Fruit fly (Drosophila melanogaster): Measurements from ENCODE around the gene prage.

prage gene

DNA sequence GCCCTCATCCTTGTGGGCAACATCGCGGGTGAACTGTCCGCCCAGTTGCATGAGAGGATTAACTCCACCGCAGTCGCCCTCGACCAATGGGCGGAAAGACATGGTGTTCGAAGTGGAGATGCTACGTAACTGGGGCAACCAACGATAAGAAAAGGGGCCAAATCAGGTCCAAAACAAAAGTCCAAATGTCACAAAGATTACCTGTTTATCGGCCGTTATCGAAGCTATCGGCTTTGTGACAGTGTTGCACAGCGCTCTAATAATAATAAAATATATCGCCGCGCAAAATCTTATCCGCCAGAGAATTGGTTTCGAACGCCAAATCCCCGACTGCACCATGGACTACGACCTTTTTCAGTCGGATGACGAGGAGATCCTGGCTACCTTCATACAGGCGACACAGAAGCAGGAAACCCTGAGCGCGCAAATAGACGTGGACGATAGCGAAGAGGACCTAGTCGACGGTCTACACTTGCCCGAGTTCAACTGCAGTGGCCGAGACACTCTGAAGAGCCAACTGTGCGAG lies 95.1 kb downstream of the prage start, which contains the start of the genes CG14803 and Pex5 (continued):
- TF ChIP-seq CG18011 (GFP tag; optimal IDR thresholded peaks at IDR 0.05) = no peak
- no peak for TF ChIP-seq slou (GFP tag; optimal IDR thresholded peaks at IDR 0.05)
- TF ChIP-seq sc (optimal IDR thresholded peaks at IDR 0.05) = no peak
- no peak for TF ChIP-seq sc (GFP tag; optimal IDR thresholded peaks at IDR 0.05)
- TF ChIP-seq eve (GFP tag; optimal IDR thresholded peaks at IDR 0.05) = no peak
- TF ChIP-seq sens (GFP tag) = peak; percentile 75
- no peak for TF ChIP-seq CHES-1-like (GFP tag; optimal IDR thresholded peaks at IDR 0.05)
- TF ChIP-seq pnt (GFP tag; optimal IDR thresholded peaks at IDR 0.05) = no peak
- TF ChIP-seq Optix (GFP tag; IDR thresholded peaks at IDR 0.05) = no peak
- TF ChIP-seq CG5953 (GFP tag; IDR thresholded peaks at IDR 0.05) = no peak
- TF ChIP-seq CG9609 (GFP tag; optimal IDR thresholded peaks at IDR 0.05) = no peak
- TF ChIP-seq gt (GFP tag; IDR thresholded peaks at IDR 0.05) = no peak
- TF ChIP-seq mld (GFP tag; IDR thresholded peaks at IDR 0.05; ENCODE audit: partially characterized antibody) = no peak
- no peak for TF ChIP-seq caup (GFP tag; optimal IDR thresholded peaks at IDR 0.05; ENCODE audit: severe bottlenecking)
- no peak for TF ChIP-seq Dek (tag; optimal IDR thresholded peaks at IDR 0.05)
- TF ChIP-seq BEAF-32 (GFP tag; optimal IDR thresholded peaks at IDR 0.05) = peak; percentile 62
- no peak for TF ChIP-seq CG18619 (GFP tag; optimal IDR thresholded peaks at IDR 0.05)
- TF ChIP-seq CG12942 (GFP tag; optimal IDR thresholded peaks at IDR 0.05) = no peak
- peak; percentile 3 for TF ChIP-seq CG9797 (GFP tag; optimal IDR thresholded peaks at IDR 0.05)
- peak; percentile 65 for TF ChIP-seq Bgb (GFP tag; IDR thresholded peaks at IDR 0.05; ENCODE audit: partially characterized antibody)
- TF ChIP-seq danr (GFP tag; IDR thresholded peaks at IDR 0.05) = no peak
- no peak for TF ChIP-seq CG1233 (GFP tag; optimal IDR thresholded peaks at IDR 0.05)
- no peak for TF ChIP-seq Oaz (GFP tag; IDR thresholded peaks at IDR 0.05)
- no peak for TF ChIP-seq ATbp (GFP tag; optimal IDR thresholded peaks at IDR 0.05)
- TF ChIP-seq E2f1 (GFP tag; IDR thresholded peaks at IDR 0.05) = no peak
- TF ChIP-seq YL-1 (GFP tag; optimal IDR thresholded peaks at IDR 0.05) = peak; percentile 79
- TF ChIP-seq CG43689 (GFP tag; IDR thresholded peaks at IDR 0.05) = no peak
- peak; percentile 82 for TF ChIP-seq stwl (tag; optimal IDR thresholded peaks at IDR 0.05)
- no peak for TF ChIP-seq Lpt (GFP tag; optimal IDR thresholded peaks at IDR 0.05)
- peak; percentile 59 for TF ChIP-seq CG2116 (GFP tag; optimal IDR thresholded peaks at IDR 0.05)
- no peak for TF ChIP-seq CG18476 (GFP tag; optimal IDR thresholded peaks at IDR 0.05)
- TF ChIP-seq unpg (GFP tag; optimal IDR thresholded peaks at IDR 0.05) = no peak
- no peak for TF ChIP-seq HmgD (GFP tag; optimal IDR thresholded peaks at IDR 0.05)
- peak; percentile 63; the same call in 2 of the 3 replicates for TF ChIP-seq HLH4C (GFP tag; IDR thresholded peaks at IDR 0.05; ENCODE audit: partially characterized antibody)
- TF ChIP-seq odd (GFP tag; optimal IDR thresholded peaks at IDR 0.05) = no peak
- no peak for TF ChIP-seq CG11504 (tag; optimal IDR thresholded peaks at IDR 0.05)
- no peak for TF ChIP-seq CG3995 (GFP tag; optimal IDR thresholded peaks at IDR 0.05)
- TF ChIP-seq CG34224 (GFP tag; IDR thresholded peaks at IDR 0.05; ENCODE audit: partially characterized antibody) = peak; percentile 66; the same call in 2 of the 3 replicates
- TF ChIP-seq CG32532 (GFP tag; IDR thresholded peaks at IDR 0.05) = no peak
- TF ChIP-seq CG10321 (GFP tag; IDR thresholded peaks at IDR 0.05) = no peak
- TF ChIP-seq slbo (GFP tag; IDR thresholded peaks at IDR 0.05) = 0 out of 2 replicates have a peak, but pooled peaks have one; percentile 12
- no peak for TF ChIP-seq CG15696 (tag; optimal IDR thresholded peaks at IDR 0.05)
- TF ChIP-seq Sox100B (GFP tag; optimal IDR thresholded peaks at IDR 0.05) = no peak
- no peak for TF ChIP-seq CG6765 (GFP tag; optimal IDR thresholded peaks at IDR 0.05)
- TF ChIP-seq ranshi (GFP tag; IDR thresholded peaks at IDR 0.05) = no peak
- TF ChIP-seq CG17328 (GFP tag; IDR thresholded peaks at IDR 0.05) = no peak
- no peak for TF ChIP-seq CG7556 (GFP tag; optimal IDR thresholded peaks at IDR 0.05)
- peak; percentile 62 for TF ChIP-seq CG34376 (GFP tag; optimal IDR thresholded peaks at IDR 0.05)
- peak; percentile 54; the same call in 2 of the 3 replicates for TF ChIP-seq hb (GFP tag; IDR thresholded peaks at IDR 0.05; ENCODE audit: partially characterized antibody)
- no peak for TF ChIP-seq dimm (GFP tag; IDR thresholded peaks at IDR 0.05)
- no peak for TF ChIP-seq CG10462 (GFP tag; optimal IDR thresholded peaks at IDR 0.05)

Data from whole organism, embryonic.